Worm (Caenorhabditis elegans): ENCODE results near the gene Y42H9B.3.

ce11 chrIV:8026361-8026760, 14.1 kb upstream of the Y42H9B.3 start:
- TF ChIP-seq him-1 (tag; optimal IDR thresholded peaks at IDR 0.05): no peak
- no peak for TF ChIP-seq dao-5 (tag; optimal IDR thresholded peaks at IDR 0.05)
- TF ChIP-seq W03F9.2 (tag; optimal IDR thresholded peaks at IDR 0.05): no peak
